Worm (Caenorhabditis elegans) whole organism, L2 larva: ENCODE data around the gene cpt-1.

ENCODE experiments used
- C34F6.9 ChIP-seq: fragments of 150-350 bp; optimal IDR thresholded peaks from 2 replicates; lab custom pipeline; 2014; ENCODE audit warnings: missing biosample characterization, missing genetic modification characterization
- F13H6.1 ChIP-seq: sonication (generic microtip); optimal IDR thresholded peaks from 2 replicates; lab custom pipeline; 2016; ENCODE audit warnings: missing genetic modification characterization, missing compliant biosample characterization
- R02D3.7 ChIP-seq: fragments of 150-350 bp; optimal IDR thresholded peaks from 2 replicates; lab custom pipeline; 2014; ENCODE audit warnings: missing biosample characterization, missing genetic modification characterization
- Y55F3AM.14 ChIP-seq: fragments of 200-800 bp; sonication (Bioruptor generic); optimal IDR thresholded peaks from 2 replicates; lab custom pipeline; 2018; ENCODE audit warnings: mild to moderate bottlenecking, missing genetic modification characterization, missing compliant biosample characterization
- ZK546.5 ChIP-seq: sonication (generic microtip); optimal IDR thresholded peaks from 2 replicates; lab custom pipeline; 2017; ENCODE audit warnings: missing biosample characterization, missing genetic modification characterization
- alr-1 ChIP-seq: fragments of 150-350 bp; optimal IDR thresholded peaks from 2 replicates; lab custom pipeline; 2014; ENCODE audit warnings: missing biosample characterization, missing genetic modification characterization
- aly-2 ChIP-seq: fragments of 150-350 bp; optimal IDR thresholded peaks from 2 replicates; lab custom pipeline; 2014; ENCODE audit warnings: missing biosample characterization, missing genetic modification characterization
- blmp-1 ChIP-seq: sonication (generic microtip); optimal IDR thresholded peaks from 2 replicates; lab custom pipeline; 2017; ENCODE audit warnings: missing genetic modification characterization, mild to moderate bottlenecking, missing compliant biosample characterization, antibody characterized with exemption, moderate library complexity; ENCODE audit not compliant: insufficient read depth
- ceh-16 ChIP-seq: fragments of 150-350 bp; optimal IDR thresholded peaks from 2 replicates; lab custom pipeline; 2014; ENCODE audit warnings: missing biosample characterization, missing genetic modification characterization
- ceh-82 ChIP-seq: fragments of 150-350 bp; optimal IDR thresholded peaks from 2 replicates; lab custom pipeline; 2014; ENCODE audit warnings: missing biosample characterization, missing genetic modification characterization
- crh-2 ChIP-seq: sonication (generic microtip); optimal IDR thresholded peaks from 2 replicates; lab custom pipeline; 2017; ENCODE audit warnings: missing biosample characterization, missing genetic modification characterization
- dmd-4 ChIP-seq: sonication (generic microtip); optimal IDR thresholded peaks from 2 replicates; lab custom pipeline; 2017; ENCODE audit warnings: missing biosample characterization, missing genetic modification characterization
- elt-1 ChIP-seq: fragments of 150-350 bp; optimal IDR thresholded peaks from 2 replicates; lab custom pipeline; 2014; ENCODE audit warnings: missing biosample characterization, missing genetic modification characterization
- elt-3 ChIP-seq: sonication (generic microtip); optimal IDR thresholded peaks from 2 replicates; lab custom pipeline; 2017; ENCODE audit warnings: missing biosample characterization, missing genetic modification characterization
- fos-1 ChIP-seq: fragments of 150-350 bp; optimal IDR thresholded peaks from 2 replicates; lab custom pipeline; 2014; ENCODE audit warnings: missing biosample characterization, missing genetic modification characterization
- gmeb-1 ChIP-seq: fragments of 150-350 bp; optimal IDR thresholded peaks from 2 replicates; lab custom pipeline; 2014; ENCODE audit warnings: missing biosample characterization, missing genetic modification characterization
- lin-11 ChIP-seq: fragments of 150-350 bp; sonication (generic microtip); optimal IDR thresholded peaks from 2 replicates; lab custom pipeline; 2014; ENCODE audit warnings: missing biosample characterization, missing genetic modification characterization, inconsistent platforms, mixed read lengths
- lin-13 ChIP-seq: fragments of 150-350 bp; optimal IDR thresholded peaks from 2 replicates; lab custom pipeline; 2014; ENCODE audit warnings: missing biosample characterization, missing genetic modification reagents, missing genetic modification characterization
- lin-39 ChIP-seq: fragments of 150-350 bp; optimal IDR thresholded peaks from 2 replicates; lab custom pipeline; 2014; ENCODE audit warnings: missing biosample characterization, missing genetic modification reagents, missing genetic modification characterization
- lsy-2 ChIP-seq, 2 experiments: fragments of 150-350 bp in 1 of 2; sonication (generic microtip) in 1 of 2; optimal IDR thresholded peaks; 2 replicates each; lab custom pipeline; 2014 to 2017; ENCODE audit warnings: missing biosample characterization in 2 of 2, missing genetic modification characterization in 2 of 2
- mab-5 ChIP-seq: fragments of 150-350 bp; optimal IDR thresholded peaks from 2 replicates; lab custom pipeline; 2014; ENCODE audit warnings: missing biosample characterization, missing genetic modification characterization
- mbf-1 ChIP-seq: sonication (generic microtip); optimal IDR thresholded peaks from 2 replicates; lab custom pipeline; 2017; ENCODE audit warnings: missing biosample characterization, missing genetic modification characterization
- nhr-10 ChIP-seq: sonication (generic microtip); optimal IDR thresholded peaks from 2 replicates; lab custom pipeline; 2017; ENCODE audit warnings: missing biosample characterization, missing genetic modification characterization
- nhr-11 ChIP-seq: fragments of 150-350 bp; optimal IDR thresholded peaks from 2 replicates; lab custom pipeline; 2014; ENCODE audit warnings: missing biosample characterization, missing genetic modification characterization
- nhr-12 ChIP-seq: fragments of 150-350 bp; optimal IDR thresholded peaks from 2 replicates; lab custom pipeline; 2014; ENCODE audit warnings: missing biosample characterization, missing genetic modification characterization
- nhr-129 ChIP-seq: fragments of 150-350 bp; optimal IDR thresholded peaks from 2 replicates; lab custom pipeline; 2014; ENCODE audit warnings: missing biosample characterization, missing genetic modification characterization
- nhr-21 ChIP-seq: fragments of 150-350 bp; optimal IDR thresholded peaks from 2 replicates; lab custom pipeline; 2014; ENCODE audit warnings: missing biosample characterization, missing genetic modification characterization
- nhr-25 ChIP-seq: fragments of 150-350 bp; sonication (generic microtip); optimal IDR thresholded peaks from 3 replicates; lab custom pipeline; 2014; ENCODE audit warnings: missing biosample characterization, missing genetic modification characterization
- nhr-6 ChIP-seq: fragments of 150-350 bp; optimal IDR thresholded peaks from 2 replicates; lab custom pipeline; 2014; ENCODE audit warnings: missing biosample characterization, missing genetic modification characterization
- nhr-77 ChIP-seq: fragments of 150-350 bp; optimal IDR thresholded peaks from 2 replicates; lab custom pipeline; 2014; ENCODE audit warnings: missing biosample characterization, missing genetic modification characterization
- sem-4 ChIP-seq: fragments of 150-350 bp; optimal IDR thresholded peaks from 2 replicates; lab custom pipeline; 2014; ENCODE audit warnings: missing biosample characterization, missing genetic modification reagents, missing genetic modification characterization
- skn-1 ChIP-seq: sonication (generic microtip); optimal IDR thresholded peaks from 2 replicates; lab custom pipeline; 2017; ENCODE audit warnings: missing biosample characterization, missing genetic modification characterization
- sma-3 ChIP-seq: sonication (generic microtip); optimal IDR thresholded peaks from 2 replicates; lab custom pipeline; 2016; ENCODE audit warnings: missing genetic modification reagents, missing genetic modification characterization, missing compliant biosample characterization
- sma-9 ChIP-seq, 2 experiments: fragments of 150-350 bp in 1 of 2; sonication (generic microtip) in 1 of 2; optimal IDR thresholded peaks; 2 replicates each; lab custom pipeline; 2014 to 2016; ENCODE audit warnings: missing genetic modification characterization in 2 of 2, mild to moderate bottlenecking in 1 of 2, missing biosample characterization in 1 of 2, missing compliant biosample characterization in 1 of 2, missing genetic modification reagents in 1 of 2, moderate library complexity in 1 of 2
- snpc-4 ChIP-seq: fragments of 150-350 bp; optimal IDR thresholded peaks from 2 replicates; lab custom pipeline; 2014; ENCODE audit warnings: missing biosample characterization, missing genetic modification characterization
- unc-39 ChIP-seq: fragments of 150-350 bp; optimal IDR thresholded peaks from 2 replicates; lab custom pipeline; 2014; ENCODE audit warnings: missing biosample characterization, missing genetic modification characterization
- unc-55 ChIP-seq: fragments of 150-350 bp; sonication (generic microtip); optimal IDR thresholded peaks from 3 replicates; lab custom pipeline; 2014; ENCODE audit warnings: missing biosample characterization, missing genetic modification reagents, missing genetic modification characterization
- unc-62 ChIP-seq: fragments of 150-350 bp; optimal IDR thresholded peaks from 2 replicates; lab custom pipeline; 2014; ENCODE audit warnings: missing biosample characterization, missing genetic modification reagents, missing genetic modification characterization
- zag-1 ChIP-seq: fragments of 150-350 bp; optimal IDR thresholded peaks from 2 replicates; lab custom pipeline; 2014; ENCODE audit warnings: missing biosample characterization, missing genetic modification characterization
- ztf-1 ChIP-seq: fragments of 200-800 bp; sonication (Bioruptor generic); conservative IDR thresholded peaks from 2 replicates; pipeline ENCODE4 v1.3.6; 2022; ENCODE audit warnings: missing genetic modification characterization, missing compliant biosample characterization
- ztf-4 ChIP-seq: fragments of 150-350 bp; optimal IDR thresholded peaks from 2 replicates; lab custom pipeline; 2014; ENCODE audit warnings: missing biosample characterization, missing genetic modification characterization

cpt-1 gene

DNA sequence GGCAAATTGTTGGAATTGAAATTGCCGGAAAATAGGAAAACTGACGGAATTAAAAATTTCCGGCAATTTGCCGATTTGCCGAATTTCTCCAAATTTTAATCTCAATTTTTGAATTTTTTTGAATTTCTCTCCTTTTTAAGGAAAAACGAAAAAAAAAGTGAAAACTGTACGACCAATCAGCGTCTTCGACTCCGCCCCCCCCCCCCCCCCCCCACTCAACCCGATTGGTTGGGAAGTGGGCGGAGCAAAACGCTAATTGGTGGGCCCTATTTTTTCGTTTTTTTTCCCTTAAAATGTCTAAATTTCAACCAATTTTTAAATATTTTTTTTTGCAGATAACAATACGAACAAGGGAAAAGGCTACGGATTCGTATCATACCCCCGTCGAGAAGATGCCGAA lies 26.3 kb downstream of the cpt-1 start:
- TF ChIP-seq sma-9 (GFP tag; optimal IDR thresholded peaks at IDR 0.05; lab: Kevin White, UChicago) (no peak), sma-9 (tag; optimal IDR thresholded peaks at IDR 0.05; lab: Kevin White, UChicago) (no peak)
- TF ChIP-seq, all 48 proteins: peak for 0

DNA sequence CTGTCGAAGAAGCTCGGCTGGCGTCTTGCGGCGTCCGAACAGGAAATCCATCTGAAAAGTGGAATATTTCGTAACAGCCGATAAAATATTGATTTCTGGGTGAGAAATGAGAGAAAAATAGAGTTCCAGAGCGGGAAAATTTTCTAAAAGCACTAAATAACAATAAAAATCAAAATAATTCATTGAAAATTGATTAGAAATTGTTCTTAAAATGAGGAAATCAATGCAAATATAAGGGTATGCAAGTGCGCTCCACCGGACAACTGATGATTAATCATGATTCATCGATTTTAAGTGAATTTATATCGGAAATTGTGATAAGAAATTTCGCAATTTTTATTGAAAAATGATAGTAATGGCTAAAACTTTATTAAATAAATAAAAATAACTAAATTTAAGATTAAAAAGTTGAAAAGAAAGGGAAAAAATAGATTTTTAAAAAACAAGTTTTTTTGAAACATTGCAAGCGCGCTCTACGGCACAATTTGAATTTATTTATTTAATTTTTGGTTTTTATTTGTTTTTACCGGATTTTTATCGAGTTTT lies 28.0 kb downstream of the cpt-1 start, which contains the start of the genes vps-2 and tiar-2:
vps-2 (minus strand) TSS at position 51 of the 546 bp plus-strand sequence.
tiar-2 (plus strand) TSS at position 520 of the 546 bp plus-strand sequence.
- TF ChIP-seq lsy-2 (tag; optimal IDR thresholded peaks at IDR 0.05; lab: Kevin White, UChicago) (peak in 1 of 2 experiments; percentile 87), nhr-77 (tag; lab: Kevin White, UChicago) (no peak), sma-9 (GFP tag; optimal IDR thresholded peaks at IDR 0.05; lab: Kevin White, UChicago) (no peak), sma-9 (tag; optimal IDR thresholded peaks at IDR 0.05; lab: Kevin White, UChicago) (no peak), crh-2 (peak; percentile 63), alr-1 (tag; lab: Kevin White, UChicago) (no peak), nhr-21 (peak; percentile 34), lin-11 (tag; lab: Kevin White, UChicago) (no peak), mbf-1 (tag; lab: Kevin White, UChicago) (no peak), elt-3 (tag; lab: Kevin White, UChicago) (no peak), nhr-129 (tag; lab: Kevin White, UChicago) (peak; percentile 20), gmeb-1 (tag; lab: Kevin White, UChicago) (peak; percentile 74), unc-55 (GFP tag; lab: Kevin White, UChicago) (peak; percentile 79), nhr-12 (no peak), C34F6.9 (tag; lab: Kevin White, UChicago) (peak; percentile 94), nhr-11 (tag; lab: Kevin White, UChicago) (no peak), nhr-6 (tag; lab: Kevin White, UChicago) (peak; percentile 2), F13H6.1 (tag; lab: Kevin White, UChicago) (peak; percentile 18), R02D3.7 (tag; lab: Kevin White, UChicago) (no peak), nhr-10 (tag; lab: Kevin White, UChicago) (no peak), ceh-16 (tag; lab: Kevin White, UChicago) (no peak), nhr-25 (tag; lab: Kevin White, UChicago) (peak; percentile 55), mab-5 (tag; lab: Kevin White, UChicago) (peak; percentile 36), ceh-82 (no peak), zag-1 (no peak), unc-62 (GFP tag; lab: Kevin White, UChicago) (no peak), lin-13 (GFP tag; lab: Kevin White, UChicago) (peak; percentile 69), ztf-1 (GFP tag; lab: Robert Waterston, UW) (no peak), unc-39 (tag; lab: Kevin White, UChicago) (no peak), ZK546.5 (tag; lab: Kevin White, UChicago) (no peak), sem-4 (tag; lab: Kevin White, UChicago) (peak; percentile 20), snpc-4 (tag; lab: Kevin White, UChicago) (peak; percentile 22), skn-1 (peak; percentile 70), ztf-4 (tag; lab: Kevin White, UChicago) (no peak), sma-3 (peak; percentile 53), aly-2 (no peak), fos-1 (tag; lab: Kevin White, UChicago) (peak; percentile 100), elt-1 (tag; lab: Kevin White, UChicago) (no peak), blmp-1 (tag; lab: Kevin White, UChicago) (no peak)

DNA sequence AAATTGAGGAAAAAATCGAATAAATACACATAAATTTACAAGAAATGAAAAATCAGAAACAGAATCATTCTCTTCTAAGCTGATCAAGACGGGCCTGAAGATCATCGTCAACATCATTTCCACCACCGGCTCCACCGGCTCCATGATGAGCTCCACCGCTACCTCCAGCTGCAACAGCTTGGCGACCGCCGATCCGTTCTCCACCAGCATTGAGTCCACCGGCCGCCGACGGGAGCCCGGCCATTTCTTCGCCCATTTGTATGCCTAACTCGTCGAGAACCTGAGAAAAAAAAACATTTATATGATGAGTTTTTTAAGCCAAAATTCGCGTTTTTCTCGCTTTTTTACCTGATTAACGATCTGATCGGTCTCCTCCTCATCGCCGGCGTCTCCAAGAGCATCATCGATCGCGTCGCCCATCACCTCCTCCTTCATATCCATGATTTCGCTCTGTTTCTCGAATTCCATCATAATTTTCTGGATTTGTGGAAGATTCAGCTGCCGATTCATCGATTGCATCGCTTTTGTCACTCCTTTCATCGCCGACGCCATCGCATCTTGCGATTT lies 28.9 kb downstream of the cpt-1 start:
- TF ChIP-seq unc-55 (GFP tag; lab: Kevin White, UChicago), result no peak
- TF ChIP-seq snpc-4 (tag; lab: Kevin White, UChicago), result no peak
- TF ChIP-seq elt-1 (tag; lab: Kevin White, UChicago), result no peak
- TF ChIP-seq nhr-25 (tag; lab: Kevin White, UChicago), result no peak
- TF ChIP-seq ceh-82, result no peak
- TF ChIP-seq Y55F3AM.14, result no peak
- TF ChIP-seq fos-1 (tag; lab: Kevin White, UChicago), result no peak
- no peak for TF ChIP-seq dmd-4
- no peak for TF ChIP-seq lsy-2 (tag; optimal IDR thresholded peaks at IDR 0.05; lab: Kevin White, UChicago)
- TF ChIP-seq mab-5 (tag; lab: Kevin White, UChicago), result no peak
- TF ChIP-seq nhr-77 (tag; lab: Kevin White, UChicago), result no peak
- no peak for TF ChIP-seq ceh-16 (tag; lab: Kevin White, UChicago)
- TF ChIP-seq lin-39, result no peak
